Fruit fly (Drosophila melanogaster) whole organism, embryonic: ENCODE measurements around the gene tHMG1.

Experiments used
- ATbp ChIP-seq: fragments of 200-800 bp; sonication (Bioruptor generic); optimal IDR thresholded peaks from 2 replicates; lab custom pipeline; 2017; ENCODE audit warnings: missing biosample characterization, mild to moderate bottlenecking, missing genetic modification characterization, missing genetic modification reagents
- Awh ChIP-seq: fragments of 200-800 bp; sonication (Bioruptor generic); IDR thresholded peaks from 2 replicates; pipeline ENCODE4, ENCODE4 v1.3.6; 2022; ENCODE audit warnings: missing biosample characterization, missing genetic modification characterization
- BEAF-32 ChIP-seq: fragments of 200-800 bp; sonication (Bioruptor generic); optimal IDR thresholded peaks from 3 replicates; lab custom pipeline; 2017; ENCODE audit warnings: missing biosample characterization, missing genetic modification characterization, mild to moderate bottlenecking, moderate library complexity, missing genetic modification reagents
- Bgb ChIP-seq: fragments of 200-800 bp; sonication (Bioruptor generic); IDR thresholded peaks from 2 replicates; pipeline ENCODE4 v1.3.6; 2022; ENCODE audit warnings: missing biosample characterization, missing genetic modification characterization; ENCODE audit not compliant: partially characterized antibody
- CG1024 ChIP-seq: fragments of 200-800 bp; sonication (Bioruptor generic); IDR thresholded peaks from 2 replicates; pipeline ENCODE4 v1.3.6; 2022; ENCODE audit warnings: missing biosample characterization, missing genetic modification characterization
- CG10366 ChIP-seq: fragments of 200-800 bp; sonication (Bioruptor generic); IDR thresholded peaks from 2 replicates; pipeline ENCODE4 v1.3.6; 2022; ENCODE audit warnings: missing biosample characterization, missing genetic modification characterization
- CG10979 ChIP-seq: fragments of 200-800 bp; sonication (Bioruptor generic); optimal IDR thresholded peaks from 2 replicates; lab custom pipeline; 2018; ENCODE audit warnings: missing biosample characterization, mild to moderate bottlenecking, missing genetic modification characterization, moderate library complexity
- CG11085 ChIP-seq: fragments of 200-800 bp; sonication (Bioruptor generic); IDR thresholded peaks from 2 replicates; pipeline ENCODE4 v1.3.6; 2022; ENCODE audit warnings: missing biosample characterization, missing genetic modification characterization
- CG11560 ChIP-seq: fragments of 200-800 bp; sonication (Bioruptor generic); IDR thresholded peaks from 3 replicates; pipeline ENCODE4 v1.3.6; 2022; ENCODE audit warnings: missing biosample characterization, missing genetic modification characterization
- CG11696 ChIP-seq: fragments of 200-800 bp; sonication (Bioruptor generic); IDR thresholded peaks from 2 replicates; pipeline ENCODE4 v1.3.6; 2022; ENCODE audit warnings: missing biosample characterization, missing genetic modification characterization
- CG12659 ChIP-seq: fragments of 200-800 bp; sonication (Bioruptor generic); optimal IDR thresholded peaks from 3 replicates; lab custom pipeline; 2017; ENCODE audit warnings: mild to moderate bottlenecking, missing biosample characterization, missing genetic modification reagents, missing genetic modification characterization
- CG13775 ChIP-seq: fragments of 200-800 bp; sonication (Bioruptor generic); optimal IDR thresholded peaks from 3 replicates; lab custom pipeline; 2017; ENCODE audit warnings: missing biosample characterization, mild to moderate bottlenecking, missing genetic modification characterization
- CG14014 ChIP-seq: fragments of 200-800 bp; sonication (Bioruptor generic); IDR thresholded peaks from 2 replicates; pipeline ENCODE4 v1.3.6; 2022; ENCODE audit warnings: missing biosample characterization, missing genetic modification characterization
- CG15514 ChIP-seq: fragments of 200-800 bp; sonication (Bioruptor generic); optimal IDR thresholded peaks from 3 replicates; lab custom pipeline; 2017; ENCODE audit warnings: missing biosample characterization, missing genetic modification characterization, mild to moderate bottlenecking, moderate library complexity, missing genetic modification reagents
- CG16815 ChIP-seq: fragments of 200-800 bp; sonication (Bioruptor generic); optimal IDR thresholded peaks from 3 replicates; lab custom pipeline; 2017; ENCODE audit warnings: missing biosample characterization, mild to moderate bottlenecking, missing genetic modification characterization
- CG30431 ChIP-seq: fragments of 200-800 bp; sonication (Bioruptor generic); optimal IDR thresholded peaks from 2 replicates; lab custom pipeline; 2017; ENCODE audit warnings: missing biosample characterization, missing genetic modification characterization
- CG34376 ChIP-seq: fragments of 200-800 bp; sonication (Bioruptor generic); optimal IDR thresholded peaks from 2 replicates; lab custom pipeline; 2018; ENCODE audit warnings: missing biosample characterization, mild to moderate bottlenecking, missing genetic modification characterization
- CG3847 ChIP-seq: fragments of 200-800 bp; sonication (Bioruptor generic); IDR thresholded peaks from 2 replicates; pipeline ENCODE4 v1.3.6; 2022; ENCODE audit warnings: missing biosample characterization, missing genetic modification characterization
- CG3995 ChIP-seq: fragments of 200-800 bp; sonication (Bioruptor generic); optimal IDR thresholded peaks from 3 replicates; lab custom pipeline; 2016; ENCODE audit warnings: missing biosample characterization, missing genetic modification characterization
- CG6791 ChIP-seq: fragments of 200-800 bp; sonication (Bioruptor generic); IDR thresholded peaks from 3 replicates; pipeline ENCODE4 v1.3.6; 2022; ENCODE audit warnings: missing biosample characterization, missing genetic modification characterization; ENCODE audit not compliant: partially characterized antibody
- CG7271 ChIP-seq: fragments of 200-800 bp; sonication (Bioruptor generic); optimal IDR thresholded peaks from 2 replicates; lab custom pipeline; 2018; ENCODE audit warnings: missing biosample characterization, mild to moderate bottlenecking, missing genetic modification characterization, moderate library complexity
- CG7786 ChIP-seq: fragments of 200-800 bp; sonication (Bioruptor generic); optimal IDR thresholded peaks from 2 replicates; lab custom pipeline; 2016; ENCODE audit warnings: missing biosample characterization, missing genetic modification characterization
- CG8359 ChIP-seq: fragments of 200-800 bp; sonication (Bioruptor generic); optimal IDR thresholded peaks from 2 replicates; lab custom pipeline; 2017; ENCODE audit warnings: missing biosample characterization, mild to moderate bottlenecking, missing genetic modification characterization, borderline replicate concordance
- CG8765 ChIP-seq: fragments of 200-800 bp; sonication (Bioruptor generic); IDR thresholded peaks from 2 replicates; pipeline ENCODE4 v1.3.6; 2022; ENCODE audit warnings: missing biosample characterization, missing genetic modification characterization
- CG8924 ChIP-seq: fragments of 200-800 bp; optimal IDR thresholded peaks from 3 replicates; lab custom pipeline; 2019; ENCODE audit warnings: missing biosample characterization, mild to moderate bottlenecking, missing genetic modification characterization, moderate library complexity
- CG8944 ChIP-seq: fragments of 200-800 bp; sonication (Bioruptor generic); optimal IDR thresholded peaks from 3 replicates; lab custom pipeline; 2016; ENCODE audit warnings: missing biosample characterization, missing genetic modification characterization
- CTCF ChIP-seq: fragments of 200-800 bp; sonication (Bioruptor generic); optimal IDR thresholded peaks from 2 replicates; lab custom pipeline; 2017; ENCODE audit warnings: missing biosample characterization, mild to moderate bottlenecking, missing genetic modification characterization, moderate library complexity
- Max ChIP-seq: fragments of 200-800 bp; sonication (Bioruptor generic); optimal IDR thresholded peaks from 2 replicates; lab custom pipeline; 2016; ENCODE audit warnings: missing biosample characterization, mild to moderate bottlenecking, missing genetic modification characterization
- NC2α ChIP-seq: fragments of 200-800 bp; sonication (Bioruptor generic); optimal IDR thresholded peaks from 2 replicates; lab custom pipeline; 2016; ENCODE audit warnings: missing biosample characterization, missing genetic modification characterization
- Nf-YB ChIP-seq: fragments of 200-800 bp; sonication (Bioruptor generic); optimal IDR thresholded peaks from 3 replicates; lab custom pipeline; 2019; ENCODE audit warnings: missing biosample characterization, mild to moderate bottlenecking, missing genetic modification characterization, moderate library complexity
- Poxn ChIP-seq: fragments of 200-800 bp; sonication (Bioruptor generic); IDR thresholded peaks from 2 replicates; pipeline ENCODE4 v1.3.6; 2022; ENCODE audit warnings: missing biosample characterization, missing genetic modification characterization
- Spps ChIP-seq: fragments of 200-800 bp; sonication (Bioruptor generic); optimal IDR thresholded peaks from 2 replicates; lab custom pipeline; 2018; ENCODE audit warnings: missing biosample characterization, mild to moderate bottlenecking, missing genetic modification characterization
- TFAM ChIP-seq: fragments of 200-800 bp; sonication (Bioruptor generic); optimal IDR thresholded peaks from 2 replicates; lab custom pipeline; 2017; ENCODE audit warnings: missing biosample characterization, missing genetic modification characterization, inconsistent platforms
- Usf ChIP-seq: fragments of 200-800 bp; sonication (Bioruptor generic); optimal IDR thresholded peaks from 2 replicates; lab custom pipeline; 2017; ENCODE audit warnings: missing genotype, missing biosample characterization, missing genetic modification characterization
- ash1 ChIP-seq: fragments of 200-800 bp; sonication (Bioruptor generic); optimal IDR thresholded peaks from 2 replicates; lab custom pipeline; 2018; ENCODE audit warnings: missing biosample characterization, mild to moderate bottlenecking, missing genetic modification characterization
- bigmax ChIP-seq: fragments of 200-800 bp; sonication (Bioruptor generic); optimal IDR thresholded peaks from 2 replicates; lab custom pipeline; 2018; ENCODE audit warnings: missing biosample characterization, mild to moderate bottlenecking, missing genetic modification characterization
- btn ChIP-seq: fragments of 200-800 bp; sonication (Bioruptor generic); optimal IDR thresholded peaks from 2 replicates; lab custom pipeline; 2016; ENCODE audit warnings: missing biosample characterization, missing genetic modification characterization
- caup ChIP-seq: fragments of 200-800 bp; sonication (Bioruptor generic); optimal IDR thresholded peaks from 3 replicates; lab custom pipeline; 2017; ENCODE audit warnings: missing biosample characterization, mild to moderate bottlenecking, missing genetic modification characterization, moderate library complexity; ENCODE audit not compliant: severe bottlenecking
- crp ChIP-seq, 2 experiments: fragments of 200-800 bp; sonication (Bioruptor generic); optimal IDR thresholded peaks; 2 replicates in 1 of 2; 3 replicates in 1 of 2; lab custom pipeline; 2017; ENCODE audit warnings: missing biosample characterization in 2 of 2, missing genetic modification characterization in 2 of 2, mild to moderate bottlenecking in 1 of 2, moderate library complexity in 1 of 2
- dmrt11E ChIP-seq: fragments of 200-800 bp; sonication (Bioruptor generic); optimal IDR thresholded peaks from 3 replicates; lab custom pipeline; 2018; ENCODE audit warnings: missing biosample characterization, mild to moderate bottlenecking, missing genetic modification characterization, moderate library complexity
- grau ChIP-seq: fragments of 200-800 bp; optimal IDR thresholded peaks from 3 replicates; lab custom pipeline; 2019; ENCODE audit warnings: missing biosample characterization, mild to moderate bottlenecking, missing genetic modification characterization, moderate library complexity
- gsb-n ChIP-seq: fragments of 200-800 bp; sonication (Bioruptor generic); optimal IDR thresholded peaks from 3 replicates; lab custom pipeline; 2018; ENCODE audit warnings: missing biosample characterization, mild to moderate bottlenecking, missing genetic modification characterization
- jing ChIP-seq: fragments of 200-800 bp; sonication (Bioruptor generic); optimal IDR thresholded peaks from 2 replicates; lab custom pipeline; 2018; ENCODE audit warnings: missing biosample characterization, mild to moderate bottlenecking, missing genetic modification characterization
- mirr ChIP-seq: fragments of 200-800 bp; sonication (Bioruptor generic); optimal IDR thresholded peaks from 3 replicates; lab custom pipeline; 2018; ENCODE audit warnings: missing biosample characterization, mild to moderate bottlenecking, missing genetic modification characterization
- mld ChIP-seq: fragments of 200-800 bp; sonication (Bioruptor generic); IDR thresholded peaks from 3 replicates; pipeline ENCODE4 v1.3.6; 2022; ENCODE audit warnings: missing biosample characterization, missing genetic modification characterization; ENCODE audit not compliant: partially characterized antibody
- peb ChIP-seq: fragments of 200-800 bp; sonication (Bioruptor generic); IDR thresholded peaks from 2 replicates; pipeline ENCODE4 v1.3.6; 2022; ENCODE audit warnings: missing biosample characterization, missing genetic modification characterization
- pfk ChIP-seq: fragments of 200-800 bp; sonication (Bioruptor generic); optimal IDR thresholded peaks from 2 replicates; lab custom pipeline; 2018; ENCODE audit warnings: missing biosample characterization, mild to moderate bottlenecking, missing genetic modification characterization, moderate library complexity
- tap ChIP-seq: fragments of 200-800 bp; optimal IDR thresholded peaks from 3 replicates; lab custom pipeline; 2019; ENCODE audit warnings: missing biosample characterization, mild to moderate bottlenecking, missing genetic modification characterization, moderate library complexity
- vfl ChIP-seq: fragments of 200-800 bp; sonication (Bioruptor generic); optimal IDR thresholded peaks from 2 replicates; lab custom pipeline; 2016; ENCODE audit warnings: missing biosample characterization, missing genetic modification characterization

Gene tHMG1

dm6 chr3R:22536504-22537423 lies 45.1 kb downstream of the tHMG1 start (continued):
- TF ChIP-seq ATbp (GFP tag; lab: Kevin White, UChicago) (peak; percentile 27), CG1024 (GFP tag; lab: Robert Waterston, UW) (no peak), TFAM (GFP tag; lab: Kevin White, UChicago) (no peak), caup (GFP tag; lab: Kevin White, UChicago) (no peak), CTCF (GFP tag; lab: Kevin White, UChicago) (no peak), CG16815 (GFP tag; lab: Kevin White, UChicago) (no peak), dmrt11E (tag; lab: Kevin White, UChicago) (no peak), Poxn (GFP tag; lab: Robert Waterston, UW) (no peak), vfl (GFP tag; lab: Kevin White, UChicago) (no peak), CG7786 (no peak), CG3847 (GFP tag; lab: Robert Waterston, UW) (no peak), CG12659 (GFP tag; lab: Kevin White, UChicago) (peak; percentile 34), ash1 (GFP tag; lab: Kevin White, UChicago) (no peak), CG6791 (GFP tag; lab: Robert Waterston, UW) (no peak), mirr (no peak), mld (GFP tag; lab: Robert Waterston, UW) (no peak), gsb-n (tag; lab: Kevin White, UChicago) (no peak), CG3995 (GFP tag; lab: Kevin White, UChicago) (no peak), CG8359 (GFP tag; lab: Kevin White, UChicago) (no peak), bigmax (GFP tag; lab: Kevin White, UChicago) (no peak), CG10979 (tag; lab: Kevin White, UChicago) (peak; percentile 44), btn (GFP tag; lab: Kevin White, UChicago) (no peak), Bgb (GFP tag; lab: Robert Waterston, UW) (no peak), jing (GFP tag; lab: Kevin White, UChicago) (no peak), CG8765 (GFP tag; lab: Robert Waterston, UW) (no peak), Nf-YB (GFP tag; lab: Kevin White, UChicago) (no peak), peb (no peak), Usf (GFP tag; lab: Kevin White, UChicago) (no peak), CG13775 (peak; percentile 40), tap (tag; lab: Kevin White, UChicago) (peak; percentile 37), Max (GFP tag; lab: Kevin White, UChicago) (no peak), pfk (no peak), grau (peak; percentile 54), CG10366 (GFP tag; lab: Robert Waterston, UW) (peak; percentile 50), CG7271 (tag; lab: Kevin White, UChicago) (no peak), CG15514 (no peak), crp (GFP tag; optimal IDR thresholded peaks at IDR 0.05; lab: Kevin White, UChicago) (no peak), Awh (no peak), CG14014 (GFP tag; lab: Robert Waterston, UW) (no peak), BEAF-32 (GFP tag; lab: Kevin White, UChicago) (no peak), CG8924 (tag; lab: Kevin White, UChicago) (peak; percentile 50), CG34376 (no peak), CG11560 (tag; lab: Robert Waterston, UW) (no peak), Spps (tag; lab: Kevin White, UChicago) (no peak), NC2α (GFP tag; lab: Kevin White, UChicago) (no peak), CG30431 (GFP tag; lab: Kevin White, UChicago) (no peak), CG8944 (GFP tag; lab: Kevin White, UChicago) (no peak), CG11696 (GFP tag; lab: Robert Waterston, UW) (0 out of 2 replicates have a peak, but pooled peaks have one; percentile 13), CG11085 (GFP tag; lab: Robert Waterston, UW) (no peak)
